Worm (Caenorhabditis elegans) whole organism, L1 larva: ENCODE data around the gene F59B2.8.

ENCODE experiments used
- C16A3.4 ChIP-seq: fragments of 150-350 bp; optimal IDR thresholded peaks from 2 replicates; lab custom pipeline; 2014; ENCODE audit warnings: missing biosample characterization, missing genetic modification characterization
- elt-2 ChIP-seq: sonication (generic microtip); optimal IDR thresholded peaks from 2 replicates; lab custom pipeline; 2016; ENCODE audit warnings: missing genetic modification characterization, mild to moderate bottlenecking, inconsistent platforms, missing compliant biosample characterization, missing genetic modification reagents
- lin-13 ChIP-seq: fragments of 150-350 bp; optimal IDR thresholded peaks from 2 replicates; lab custom pipeline; 2014; ENCODE audit warnings: missing biosample characterization, missing genetic modification reagents, missing genetic modification characterization
- pqm-1 ChIP-seq: sonication (generic microtip); optimal IDR thresholded peaks from 3 replicates; lab custom pipeline; 2017; ENCODE audit warnings: missing biosample characterization, missing genetic modification characterization
- skn-1 ChIP-seq: fragments of 150-350 bp; optimal IDR thresholded peaks from 2 replicates; lab custom pipeline; 2014; ENCODE audit warnings: missing biosample characterization, missing genetic modification characterization

DNA sequence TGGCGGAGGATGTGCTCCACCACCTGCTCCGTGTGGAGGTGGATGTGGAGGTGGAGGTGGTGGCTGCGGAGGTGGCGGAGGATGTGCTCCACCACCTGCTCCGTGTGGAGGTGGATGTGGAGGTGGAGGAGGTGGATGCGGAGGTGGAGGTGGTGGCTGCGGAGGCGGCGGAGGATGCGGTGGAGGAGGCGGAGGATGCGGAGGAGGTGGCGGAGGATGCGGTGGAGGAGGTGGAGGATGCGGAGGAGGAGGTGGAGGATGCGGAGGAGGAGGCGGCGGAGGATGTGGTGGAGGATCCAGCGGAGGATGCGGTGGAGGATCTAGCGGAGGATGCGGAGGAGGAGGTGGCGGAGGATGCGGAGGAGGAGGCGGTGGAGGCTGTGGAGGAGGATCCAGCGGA lies 47.5 kb downstream of the F59B2.8 start:
- TF ChIP-seq skn-1 (tag; lab: Kevin White, UChicago) (no peak), lin-13 (GFP tag; lab: Kevin White, UChicago) (no peak), elt-2 (tag; lab: Kevin White, UChicago) (no peak), C16A3.4 (tag; lab: Kevin White, UChicago) (no peak), pqm-1 (tag; lab: Kevin White, UChicago) (no peak)
